Worm (Caenorhabditis elegans): ENCODE results near the gene C50H2.5.

- no peak for TF ChIP-seq nhr-111 (GFP tag; optimal IDR thresholded peaks at IDR 0.05)
- TF ChIP-seq ceh-32 (tag; optimal IDR thresholded peaks at IDR 0.05; ENCODE audit: poor library complexity), result no peak
- no peak for TF ChIP-seq nhr-6 (tag; optimal IDR thresholded peaks at IDR 0.05)
- no peak for TF ChIP-seq ces-1 (GFP tag; optimal IDR thresholded peaks at IDR 0.05)
- no peak for TF ChIP-seq nhr-42 (GFP tag; IDR thresholded peaks at IDR 0.05)
- no peak for TF ChIP-seq lin-13 (GFP tag; optimal IDR thresholded peaks at IDR 0.05)
- no peak for TF ChIP-seq spr-1 (tag; optimal IDR thresholded peaks at IDR 0.05)
- no peak for TF ChIP-seq Y48G9A.11 (GFP tag; IDR thresholded peaks at IDR 0.05)
- no peak for TF ChIP-seq lsy-2 (tag; optimal IDR thresholded peaks at IDR 0.05)
- TF ChIP-seq snpc-4 (tag; optimal IDR thresholded peaks at IDR 0.05), result no peak
- TF ChIP-seq ceh-82 (tag; optimal IDR thresholded peaks at IDR 0.05), result no peak
- TF ChIP-seq mdl-1 (tag; optimal IDR thresholded peaks at IDR 0.05), result no peak
- TF ChIP-seq duxl-1 (tag; optimal IDR thresholded peaks at IDR 0.05; ENCODE audit: poor library complexity), result no peak
Observed at ce11 chrV:9885918-9886488, 32.5 kb upstream of the C50H2.5 start, which contains the start of gene clp-9.
